Worm (Caenorhabditis elegans) whole organism, mixed stage, embryonic: ENCODE data around the gene pgl-1.

Source experiments
- M03D4.4 ChIP-seq: sonication (generic microtip); optimal IDR thresholded peaks from 2 replicates; lab custom pipeline; 2017; ENCODE audit warnings: mild to moderate bottlenecking, missing genetic modification characterization, missing compliant biosample characterization
- elt-1 ChIP-seq: sonication (generic microtip); optimal IDR thresholded peaks from 2 replicates; lab custom pipeline; 2017; ENCODE audit warnings: missing genetic modification characterization, mild to moderate bottlenecking, missing compliant biosample characterization, antibody characterized with exemption, moderate library complexity, borderline replicate concordance; ENCODE audit not compliant: insufficient read depth
- nhr-237 ChIP-seq: fragments of 150-350 bp; optimal IDR thresholded peaks from 2 replicates; lab custom pipeline; 2014; ENCODE audit warnings: missing biosample characterization, missing genetic modification characterization
- ztf-11 ChIP-seq: fragments of 150-350 bp; optimal IDR thresholded peaks from 2 replicates; lab custom pipeline; 2014; ENCODE audit warnings: missing biosample characterization, missing genetic modification characterization

ce11 chrIV:6937548-6937947 is 39.6 kb downstream of the pgl-1 start, which contains the start of gene npr-12:
- no peak for TF ChIP-seq M03D4.4 (tag; lab: Kevin White, UChicago)
- no peak for TF ChIP-seq nhr-237
- TF ChIP-seq ztf-11 (tag; lab: Kevin White, UChicago) = no peak
- no peak for TF ChIP-seq elt-1 (tag; lab: Kevin White, UChicago)
